Worm (Caenorhabditis elegans) whole organism, midembryonic: ENCODE measurements around the gene bus-4.

ENCODE experiments used
- T22C8.4 ChIP-seq: fragments of 200-800 bp; sonication (Bioruptor generic); IDR thresholded peaks from 2 replicates; pipeline ENCODE4 v1.3.6; 2022; ENCODE audit warnings: missing genetic modification characterization, missing compliant biosample characterization
- cog-1 ChIP-seq: sonication (generic microtip); optimal IDR thresholded peaks from 2 replicates; lab custom pipeline; 2016; ENCODE audit warnings: missing genetic modification characterization, missing compliant biosample characterization
- flt-1 ChIP-seq: fragments of 200-800 bp; sonication (Bioruptor generic); IDR thresholded peaks from 2 replicates; pipeline ENCODE4 v1.3.6; 2022; ENCODE audit warnings: missing genetic modification characterization, missing compliant biosample characterization
- klf-2 ChIP-seq: fragments of 200-800 bp; sonication (Bioruptor generic); conservative IDR thresholded peaks from 2 replicates; pipeline ENCODE4 v1.3.6; 2022; ENCODE audit warnings: missing genetic modification reagents, missing genetic modification characterization, missing compliant biosample characterization
- med-1 ChIP-seq: sonication (generic microtip); optimal IDR thresholded peaks from 2 replicates; lab custom pipeline; 2017; ENCODE audit warnings: missing genetic modification characterization, mild to moderate bottlenecking, missing compliant biosample characterization, antibody characterized with exemption, missing genetic modification reagents; ENCODE audit not compliant: insufficient read depth
- ref-1 ChIP-seq: fragments of 200-800 bp; sonication (Bioruptor generic); conservative IDR thresholded peaks from 2 replicates; pipeline ENCODE4 v1.3.6; 2022; ENCODE audit warnings: missing genetic modification reagents, missing genetic modification characterization, missing compliant biosample characterization
- tab-1 ChIP-seq: fragments of 200-800 bp; sonication (Bioruptor generic); IDR thresholded peaks from 2 replicates; pipeline ENCODE4 v1.3.6; 2022; ENCODE audit warnings: missing genetic modification characterization, missing compliant biosample characterization
- ztf-23 ChIP-seq: fragments of 200-800 bp; sonication (Bioruptor generic); IDR thresholded peaks from 2 replicates; pipeline ENCODE4 v1.3.6; 2022; ENCODE audit warnings: missing genetic modification reagents, missing genetic modification characterization, missing compliant biosample characterization
- ztf-29 ChIP-seq: fragments of 200-800 bp; sonication (Bioruptor generic); IDR thresholded peaks from 2 replicates; pipeline ENCODE4 v1.3.6; 2022; ENCODE audit warnings: missing genetic modification reagents, missing genetic modification characterization, missing compliant biosample characterization

Gene bus-4

DNA sequence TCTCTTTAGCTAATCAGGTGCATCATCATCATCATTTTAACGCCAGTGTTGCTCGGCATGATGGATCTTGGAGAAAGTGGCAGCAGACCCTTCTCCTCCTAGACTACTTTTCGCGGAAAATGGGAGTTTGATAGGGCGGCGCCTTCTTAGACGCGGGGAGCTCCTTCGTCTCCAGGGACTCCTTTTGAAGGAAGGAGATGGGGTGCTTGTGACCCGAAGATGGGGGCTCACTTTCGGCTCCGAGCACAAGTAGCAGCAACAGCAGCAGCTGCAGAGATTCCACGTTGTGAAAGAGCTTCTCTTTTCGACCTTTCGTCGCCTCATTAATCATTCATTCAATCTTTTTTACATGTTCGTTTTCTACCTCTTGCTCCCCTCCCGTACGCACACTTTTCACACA lies 20.7 kb upstream of the bus-4 start:
- no peak for TF ChIP-seq ztf-29 (GFP tag; lab: Robert Waterston, UW)
- no peak for TF ChIP-seq T22C8.4 (GFP tag; lab: Robert Waterston, UW)
- TF ChIP-seq cog-1 (tag; lab: Kevin White, UChicago) = no peak
- no peak for TF ChIP-seq ref-1 (GFP tag; lab: Robert Waterston, UW)
- no peak for TF ChIP-seq ztf-23 (GFP tag; lab: Robert Waterston, UW)
- TF ChIP-seq tab-1 = no peak

DNA sequence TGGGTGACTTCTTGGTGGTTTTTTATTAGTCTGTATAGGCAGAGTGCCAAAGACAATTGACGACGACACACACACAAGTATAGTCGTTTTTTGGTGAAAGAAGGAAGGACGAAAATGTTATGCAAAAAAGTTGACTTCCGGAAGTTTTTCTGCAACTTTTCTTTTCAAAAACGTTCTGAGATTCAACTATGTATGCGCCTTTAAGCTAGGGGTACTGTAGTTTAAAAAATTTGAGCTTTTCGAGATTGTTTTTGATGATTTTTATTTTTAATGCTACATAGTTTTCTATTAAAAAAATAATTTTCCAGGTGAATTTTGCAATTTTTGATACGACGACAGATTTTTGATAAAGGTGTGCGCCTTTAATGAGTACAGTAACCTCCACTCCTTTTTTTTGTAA lies 20.2 kb upstream of the bus-4 start:
- TF ChIP-seq ztf-23 (GFP tag; lab: Robert Waterston, UW) = no peak

DNA sequence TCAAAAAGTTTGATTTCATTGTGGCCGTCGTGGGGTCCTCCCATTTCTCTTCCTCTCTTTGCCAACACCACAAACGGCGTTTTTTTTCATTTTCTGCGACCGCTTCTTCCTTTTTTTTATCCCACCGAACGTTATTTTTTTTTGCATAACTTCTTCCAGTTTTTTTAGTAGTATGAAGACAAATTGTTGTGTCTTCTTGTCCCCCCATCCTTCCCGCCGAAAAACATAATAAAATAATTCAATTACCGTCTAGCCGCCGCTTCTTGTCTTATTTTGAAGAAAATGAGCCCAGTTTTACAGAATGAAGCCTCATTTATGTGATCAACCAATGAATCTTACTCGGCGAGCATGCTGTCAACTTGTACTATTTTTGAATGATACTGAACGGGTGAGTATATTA lies 18.8 kb upstream of the bus-4 start, which contains the start of gene F29B9.12:
F29B9.12 (plus strand) TSS at position 301 of the 400 bp plus-strand sequence.
- no peak for TF ChIP-seq flt-1 (GFP tag; lab: Robert Waterston, UW)
- no peak for TF ChIP-seq ztf-23 (GFP tag; lab: Robert Waterston, UW)
- no peak for TF ChIP-seq ztf-29 (GFP tag; lab: Robert Waterston, UW)
- no peak for TF ChIP-seq ref-1 (GFP tag; lab: Robert Waterston, UW)
- TF ChIP-seq med-1 (GFP tag; lab: Kevin White, UChicago) = no peak
- no peak for TF ChIP-seq cog-1 (tag; lab: Kevin White, UChicago)
- no peak for TF ChIP-seq klf-2
- TF ChIP-seq tab-1 = no peak

DNA sequence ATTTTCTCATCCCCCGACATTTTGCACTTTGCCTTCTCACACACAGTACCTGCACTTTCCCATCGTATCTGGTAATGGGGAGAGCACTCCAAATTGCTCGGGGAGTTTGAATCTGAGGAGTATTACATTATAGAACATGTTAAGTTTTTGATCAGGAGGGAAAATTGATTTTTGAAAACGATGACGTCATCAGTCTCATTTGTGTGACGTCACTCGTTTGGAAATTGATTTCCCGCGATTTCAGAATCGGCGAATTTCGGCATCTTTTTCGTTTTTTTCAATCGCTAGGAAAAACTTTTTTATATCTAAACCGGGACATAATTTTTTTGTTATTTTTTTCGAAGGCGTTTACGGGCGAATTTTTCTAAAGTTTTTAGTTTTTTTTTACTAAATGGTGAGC lies 14.7 kb upstream of the bus-4 start:
- TF ChIP-seq ref-1 (GFP tag; lab: Robert Waterston, UW) (no peak), cog-1 (tag; lab: Kevin White, UChicago) (no peak), med-1 (GFP tag; lab: Kevin White, UChicago) (no peak), flt-1 (GFP tag; lab: Robert Waterston, UW) (no peak), ztf-23 (GFP tag; lab: Robert Waterston, UW) (no peak), T22C8.4 (GFP tag; lab: Robert Waterston, UW) (no peak), ztf-29 (GFP tag; lab: Robert Waterston, UW) (no peak), tab-1 (no peak), klf-2 (no peak)

DNA sequence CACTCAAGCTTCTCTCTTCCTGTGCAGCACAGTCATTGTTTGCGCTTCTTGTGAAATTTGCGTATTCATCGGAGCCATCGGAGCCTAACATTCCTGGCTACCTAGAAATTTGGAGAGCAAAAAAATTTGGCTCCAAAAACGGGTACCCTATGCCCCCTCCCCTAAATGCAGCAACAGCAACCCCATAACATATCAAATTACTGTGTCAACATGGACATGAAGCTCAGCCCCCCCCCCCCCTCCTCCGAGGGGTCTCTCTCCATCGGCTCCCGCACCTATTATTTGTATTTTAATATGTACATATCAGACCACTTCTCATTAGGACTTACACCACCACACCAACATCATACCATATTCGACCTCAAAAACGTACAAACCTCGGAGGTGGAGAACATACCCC lies 13.7 kb upstream of the bus-4 start:
- TF ChIP-seq cog-1 (tag; lab: Kevin White, UChicago) (no peak), ztf-29 (GFP tag; lab: Robert Waterston, UW) (no peak), flt-1 (GFP tag; lab: Robert Waterston, UW) (no peak), T22C8.4 (GFP tag; lab: Robert Waterston, UW) (no peak), tab-1 (no peak), ztf-23 (GFP tag; lab: Robert Waterston, UW) (no peak), med-1 (GFP tag; lab: Kevin White, UChicago) (no peak), klf-2 (no peak), ref-1 (GFP tag; lab: Robert Waterston, UW) (no peak)

DNA sequence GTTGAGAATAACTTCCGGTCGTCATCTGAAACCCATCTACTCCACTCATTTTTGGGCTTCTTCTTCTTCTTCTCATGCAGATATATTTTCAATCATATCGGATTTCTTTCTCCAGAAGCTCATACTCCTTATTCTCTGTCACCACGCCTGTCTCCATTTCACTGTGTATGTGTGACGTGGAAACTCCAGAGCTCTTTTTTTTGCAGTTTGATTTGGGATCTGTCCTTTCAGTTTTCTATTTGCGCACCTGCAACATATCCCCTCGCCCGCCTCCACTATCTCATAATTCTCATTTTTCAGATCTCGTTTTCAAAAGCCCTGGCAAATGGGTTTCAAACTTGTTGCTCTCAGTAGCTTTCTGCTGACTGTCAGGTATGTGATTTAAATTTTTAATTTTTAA lies 9.4 kb upstream of the bus-4 start, which contains the start of gene kin-36:
kin-36 (plus strand) TSS at position 301 of the 400 bp plus-strand sequence.
- TF ChIP-seq ztf-23 (GFP tag; lab: Robert Waterston, UW) (no peak), flt-1 (GFP tag; lab: Robert Waterston, UW) (no peak), T22C8.4 (GFP tag; lab: Robert Waterston, UW) (no peak), tab-1 (no peak), cog-1 (tag; lab: Kevin White, UChicago) (no peak), med-1 (GFP tag; lab: Kevin White, UChicago) (no peak), klf-2 (no peak), ref-1 (GFP tag; lab: Robert Waterston, UW) (no peak), ztf-29 (GFP tag; lab: Robert Waterston, UW) (no peak)

DNA sequence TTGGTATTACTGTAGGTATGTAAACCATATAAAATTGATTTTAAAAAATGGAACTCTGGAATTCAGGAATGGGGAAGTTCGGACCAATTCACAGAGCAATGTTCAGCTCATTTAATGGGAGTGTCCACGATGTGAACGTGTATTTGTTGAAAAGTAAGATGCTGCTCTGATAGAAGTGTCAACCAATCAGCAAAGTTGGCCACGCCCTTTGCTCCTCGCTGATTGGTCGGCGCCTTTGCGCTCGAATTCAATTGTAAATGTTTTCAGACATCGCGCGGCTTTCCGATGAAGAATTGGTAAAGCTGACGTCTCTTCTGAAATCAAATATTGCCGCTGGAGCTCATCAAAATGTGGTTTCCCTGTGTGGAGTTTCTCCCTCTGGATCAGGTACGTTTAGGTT lies 4.9 kb upstream of the bus-4 start:
- TF ChIP-seq ztf-29 (GFP tag; lab: Robert Waterston, UW) = no peak

DNA sequence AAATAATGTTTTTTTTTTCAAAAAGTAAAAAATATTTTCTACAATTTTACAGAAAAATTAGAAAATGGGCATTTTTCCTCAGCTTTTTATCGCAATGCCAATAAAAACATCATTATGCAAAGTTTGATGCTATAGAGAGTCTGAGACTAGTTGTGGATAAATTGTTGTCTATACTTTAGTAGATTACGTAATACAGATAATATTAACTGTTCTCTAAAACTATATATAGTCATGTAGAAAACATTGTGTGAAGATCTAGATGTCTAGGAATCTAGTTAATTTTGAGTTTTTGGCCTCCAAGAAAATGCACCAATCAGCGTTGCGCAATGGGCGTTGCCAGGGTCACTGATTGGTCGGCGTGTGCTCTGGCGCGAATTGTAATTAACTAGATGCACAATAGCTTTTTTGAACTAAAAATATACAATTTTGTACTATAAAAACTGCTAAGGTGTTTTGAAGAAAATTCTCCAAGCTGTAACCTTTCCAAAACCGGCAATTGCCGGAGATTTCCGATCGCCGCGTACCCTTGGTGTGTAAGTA lies 1.7 kb upstream of the bus-4 start:
- TF ChIP-seq ref-1 (GFP tag; lab: Robert Waterston, UW) (no peak), ztf-29 (GFP tag; lab: Robert Waterston, UW) (no peak), ztf-23 (GFP tag; lab: Robert Waterston, UW) (no peak), cog-1 (tag; lab: Kevin White, UChicago) (no peak), T22C8.4 (GFP tag; lab: Robert Waterston, UW) (no peak), med-1 (GFP tag; lab: Kevin White, UChicago) (no peak), tab-1 (no peak), flt-1 (GFP tag; lab: Robert Waterston, UW) (no peak), klf-2 (no peak)

DNA sequence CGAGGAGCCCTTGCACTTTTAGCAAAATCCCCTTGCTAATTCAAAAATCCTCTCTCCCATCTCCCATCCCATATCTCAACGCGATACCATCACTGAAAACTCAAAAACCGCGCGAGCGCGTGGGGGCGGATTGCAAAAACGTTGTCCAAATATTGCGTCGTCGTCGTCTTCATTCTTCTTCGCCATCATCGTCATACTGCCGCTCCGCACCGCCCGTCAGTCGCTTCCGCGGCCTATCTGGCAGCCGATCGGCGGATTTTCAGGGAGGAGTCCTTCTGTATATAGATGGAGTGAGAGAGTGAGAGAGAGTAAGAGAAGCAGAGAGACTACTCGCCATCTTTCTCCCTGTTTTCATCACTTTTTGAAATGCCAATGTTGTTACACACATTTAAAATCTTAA lies 1.2 kb upstream of the bus-4 start:
- TF ChIP-seq klf-2 = no peak
- TF ChIP-seq flt-1 (GFP tag; lab: Robert Waterston, UW) = no peak
- no peak for TF ChIP-seq tab-1

DNA sequence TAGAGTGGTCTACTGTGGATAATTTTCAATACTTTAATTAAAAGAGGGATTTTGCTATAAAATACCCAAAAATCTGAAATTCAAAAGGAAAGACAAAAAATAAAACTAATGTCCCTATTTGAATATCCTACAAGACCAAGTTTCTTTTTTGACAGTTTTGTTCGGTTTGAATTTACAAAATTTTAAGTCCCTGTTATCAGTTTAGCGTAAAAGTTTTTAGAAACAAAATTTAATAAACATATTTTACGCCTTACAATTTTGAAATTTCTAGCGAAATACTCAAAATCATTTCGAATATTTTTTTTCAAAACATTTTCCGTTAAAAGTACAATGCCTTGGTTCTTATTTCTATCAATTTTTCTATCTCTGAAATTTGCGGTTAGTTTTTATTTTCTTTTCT lies 4.4 kb downstream of the bus-4 start, which contains the start of gene spe-51:
spe-51 (plus strand) TSS at position 301 of the 400 bp plus-strand sequence.
- TF ChIP-seq ztf-29 (GFP tag; lab: Robert Waterston, UW) = no peak
- TF ChIP-seq klf-2 = no peak
- no peak for TF ChIP-seq T22C8.4 (GFP tag; lab: Robert Waterston, UW)
- TF ChIP-seq flt-1 (GFP tag; lab: Robert Waterston, UW) = no peak
- no peak for TF ChIP-seq ref-1 (GFP tag; lab: Robert Waterston, UW)
- TF ChIP-seq ztf-23 (GFP tag; lab: Robert Waterston, UW) = no peak
- no peak for TF ChIP-seq med-1 (GFP tag; lab: Kevin White, UChicago)
- TF ChIP-seq cog-1 (tag; lab: Kevin White, UChicago) = no peak
- no peak for TF ChIP-seq tab-1
